Fruit fly (Drosophila melanogaster): Measurements from ENCODE around the gene Afti.

The Afti gene

DNA sequence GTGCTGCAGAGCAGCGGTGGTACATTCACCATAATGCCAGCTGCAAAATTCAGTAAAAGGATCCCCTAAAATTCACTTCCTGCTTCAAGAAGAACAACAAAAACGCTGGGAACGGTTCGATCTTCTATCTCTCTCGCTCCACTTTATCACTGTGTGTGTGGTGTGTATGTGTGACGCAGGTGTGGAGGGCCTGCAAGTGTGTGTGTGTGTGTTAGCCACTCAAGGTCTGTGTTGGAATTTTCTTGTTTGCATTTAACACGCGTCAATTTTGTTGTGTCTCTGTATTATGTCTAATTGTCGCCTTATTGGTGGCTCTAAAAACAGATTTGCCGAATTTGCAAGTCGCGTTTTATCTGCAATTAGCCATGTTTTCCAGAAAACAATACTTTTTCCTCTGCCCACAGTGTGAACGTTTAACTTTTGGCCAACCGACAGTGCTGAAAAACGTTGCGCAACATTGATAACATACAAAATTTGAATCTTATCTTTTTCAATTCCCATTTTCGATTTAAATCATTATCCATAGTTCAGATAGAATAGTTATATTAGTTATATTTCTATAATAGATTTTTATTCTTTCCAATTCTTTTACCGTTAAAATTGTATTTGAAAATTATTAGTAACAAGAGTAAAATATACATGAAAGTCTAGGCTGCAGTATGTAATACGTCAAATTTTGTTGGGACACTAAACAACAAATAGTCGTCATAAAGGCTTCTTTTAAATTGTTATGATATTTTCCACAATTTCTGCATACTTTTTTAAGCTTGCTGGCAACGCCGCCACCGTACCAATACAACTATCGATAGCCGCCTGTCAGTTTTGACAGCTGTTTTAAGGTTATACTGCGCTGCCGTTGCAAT lies at the start of gene Afti, which contains the start of gene ATPsynE (continued):
- TF ChIP-seq CG7839 (tag; optimal IDR thresholded peaks at IDR 0.05) (no peak), B-H2 (GFP tag; optimal IDR thresholded peaks at IDR 0.05) (peak; percentile 81), Dll (GFP tag; IDR thresholded peaks at IDR 0.05; ENCODE audit: partially characterized antibody) (peak; percentile 53; the same call in 3 of the 4 replicates), NC2α (GFP tag; optimal IDR thresholded peaks at IDR 0.05) (no peak), BtbVII (GFP tag; optimal IDR thresholded peaks at IDR 0.05) (no peak), nau (GFP tag; optimal IDR thresholded peaks at IDR 0.05) (no peak), slou (GFP tag; optimal IDR thresholded peaks at IDR 0.05) (peak; percentile 34), CG14441 (GFP tag; IDR thresholded peaks at IDR 0.05) (peak; percentile 72), hbn (GFP tag; IDR thresholded peaks at IDR 0.05; ENCODE audit: partially characterized antibody) (peak; percentile 35), fru (optimal IDR thresholded peaks at IDR 0.05) (no peak), CG11456 (GFP tag; IDR thresholded peaks at IDR 0.05) (peak; percentile 86), vfl (GFP tag; optimal IDR thresholded peaks at IDR 0.05) (peak; percentile 53), CG14710 (tag; optimal IDR thresholded peaks at IDR 0.05) (peak; percentile 83), ken (GFP tag; IDR thresholded peaks at IDR 0.05) (peak; percentile 76), esg (GFP tag; conservative IDR thresholded peaks at IDR 0.05) (0 out of 2 replicates have a peak, but pooled peaks have one; percentile 12), Sry-δ (GFP tag; optimal IDR thresholded peaks at IDR 0.05) (peak; percentile 78), Eip74EF (GFP tag; optimal IDR thresholded peaks at IDR 0.05) (no peak), Pdp1 (GFP tag; optimal IDR thresholded peaks at IDR 0.05) (peak; percentile 60 to 76), CG15479 (GFP tag; optimal IDR thresholded peaks at IDR 0.05) (no peak), TFAM (GFP tag; optimal IDR thresholded peaks at IDR 0.05) (no peak), CG10209 (GFP tag; optimal IDR thresholded peaks at IDR 0.05) (peak; percentile 74), bigmax (GFP tag; optimal IDR thresholded peaks at IDR 0.05) (peak; percentile 98), Chrac-16 (GFP tag; optimal IDR thresholded peaks at IDR 0.05) (peak; percentile 69), Fer2 (tag; optimal IDR thresholded peaks at IDR 0.05) (peak; percentile 71), hb (GFP tag; IDR thresholded peaks at IDR 0.05; ENCODE audit: partially characterized antibody) (peak; percentile 44; the same call in 2 of the 3 replicates), gsb (GFP tag; IDR thresholded peaks at IDR 0.05) (peak; percentile 31; the same call in 1 of the 2 replicates), vnd (GFP tag; IDR thresholded peaks at IDR 0.05; ENCODE audit: partially characterized antibody) (peak; percentile 46; the same call in 1 of the 3 replicates), CG11093 (GFP tag; IDR thresholded peaks at IDR 0.05) (peak; percentile 50; the same call in 1 of the 3 replicates), CG8089 (GFP tag; optimal IDR thresholded peaks at IDR 0.05) (peak; percentile 60), ash1 (GFP tag; optimal IDR thresholded peaks at IDR 0.05) (no peak), CG18476 (GFP tag; optimal IDR thresholded peaks at IDR 0.05) (peak; percentile 22), sisA (GFP tag; IDR thresholded peaks at IDR 0.05) (peak; percentile 76), her (GFP tag; optimal IDR thresholded peaks at IDR 0.05) (peak; percentile 22), CG9932 (GFP tag; IDR thresholded peaks at IDR 0.05) (peak; percentile 89), knrl (GFP tag; IDR thresholded peaks at IDR 0.05; ENCODE audit: partially characterized antibody) (peak; percentile 72), HmgD (GFP tag; optimal IDR thresholded peaks at IDR 0.05) (no peak), CHES-1-like (GFP tag; optimal IDR thresholded peaks at IDR 0.05) (peak; percentile 67), az2 (GFP tag; optimal IDR thresholded peaks at IDR 0.05) (peak; percentile 68), scrt (GFP tag; optimal IDR thresholded peaks at IDR 0.05) (no peak), CG16863 (GFP tag; optimal IDR thresholded peaks at IDR 0.05) (peak; percentile 52), CG10366 (GFP tag; IDR thresholded peaks at IDR 0.05) (peak; percentile 59), ATbp (GFP tag; optimal IDR thresholded peaks at IDR 0.05) (peak; percentile 34), CG6813 (GFP tag; optimal IDR thresholded peaks at IDR 0.05) (peak; percentile 19), Tbp (GFP tag; optimal IDR thresholded peaks at IDR 0.05) (no peak), CG9797 (GFP tag; optimal IDR thresholded peaks at IDR 0.05) (peak; percentile 34), CG17568 (GFP tag; optimal IDR thresholded peaks at IDR 0.05) (no peak), CG7745 (tag; optimal IDR thresholded peaks at IDR 0.05) (no peak), dati (GFP tag; IDR thresholded peaks at IDR 0.05) (no peak)

Measured in whole organism, embryonic.